Fruit fly (Drosophila melanogaster): ENCODE measurements around the gene CG13601.

The CG13601 gene

dm6 chr3R:23910260-23910887 is 17.1 kb downstream of the CG13601 start:
- TF ChIP-seq CG4496 (GFP tag; IDR thresholded peaks at IDR 0.05) (peak; percentile 51; the same call in 2 of the 3 replicates), Pif1B (GFP tag; optimal IDR thresholded peaks at IDR 0.05) (no peak), Pif1A (GFP tag; optimal IDR thresholded peaks at IDR 0.05) (peak; percentile 11), Ets98B (GFP tag; IDR thresholded peaks at IDR 0.05) (peak; percentile 58), CG8301 (tag; optimal IDR thresholded peaks at IDR 0.05) (peak; percentile 11), CG14655 (GFP tag; optimal IDR thresholded peaks at IDR 0.05) (peak; percentile 27), CG34367 (tag; optimal IDR thresholded peaks at IDR 0.05) (no peak), rn (GFP tag; IDR thresholded peaks at IDR 0.05) (no peak), CG12605 (GFP tag; IDR thresholded peaks at IDR 0.05) (no peak)

- TF ChIP-seq CG14655 (GFP tag; optimal IDR thresholded peaks at IDR 0.05) (no peak), CG12605 (GFP tag; IDR thresholded peaks at IDR 0.05) (no peak), CG8159 (tag; optimal IDR thresholded peaks at IDR 0.05) (peak; percentile 86), CG8301 (tag; optimal IDR thresholded peaks at IDR 0.05) (no peak), CG15710 (tag; optimal IDR thresholded peaks at IDR 0.05) (peak; percentile 86), CG17806 (tag; optimal IDR thresholded peaks at IDR 0.05) (peak; percentile 74), CG32121 (GFP tag; IDR thresholded peaks at IDR 0.05) (no peak), gl (tag; optimal IDR thresholded peaks at IDR 0.05) (peak; percentile 32), CG4496 (GFP tag; IDR thresholded peaks at IDR 0.05) (no peak), EcR (GFP tag; optimal IDR thresholded peaks at IDR 0.05) (peak; percentile 78), Pif1B (GFP tag; optimal IDR thresholded peaks at IDR 0.05) (peak; percentile 63), rn (GFP tag; IDR thresholded peaks at IDR 0.05) (no peak), D1 (tag; optimal IDR thresholded peaks at IDR 0.05) (no peak), Snoo (tag; optimal IDR thresholded peaks at IDR 0.05) (peak; percentile 76), Pif1A (GFP tag; optimal IDR thresholded peaks at IDR 0.05) (peak; percentile 82), CG13204 (GFP tag; optimal IDR thresholded peaks at IDR 0.05) (peak; percentile 68), CG34367 (tag; optimal IDR thresholded peaks at IDR 0.05) (peak; percentile 67), CG10348 (GFP tag; IDR thresholded peaks at IDR 0.05) (no peak), CG9948 (tag; optimal IDR thresholded peaks at IDR 0.05) (peak; percentile 69), Ets98B (GFP tag; IDR thresholded peaks at IDR 0.05) (no peak), fd96Ca (GFP tag; IDR thresholded peaks at IDR 0.05) (no peak)
These were observed 18.0 kb downstream of the CG13601 start for dm6 chr3R:23909347-23909862.

- TF ChIP-seq CG32121 (GFP tag; IDR thresholded peaks at IDR 0.05) (no peak), CG8159 (tag; optimal IDR thresholded peaks at IDR 0.05) (peak; percentile 70)
These were observed 24.0 kb downstream of the CG13601 start for dm6 chr3R:23903425-23903824.

DNA sequence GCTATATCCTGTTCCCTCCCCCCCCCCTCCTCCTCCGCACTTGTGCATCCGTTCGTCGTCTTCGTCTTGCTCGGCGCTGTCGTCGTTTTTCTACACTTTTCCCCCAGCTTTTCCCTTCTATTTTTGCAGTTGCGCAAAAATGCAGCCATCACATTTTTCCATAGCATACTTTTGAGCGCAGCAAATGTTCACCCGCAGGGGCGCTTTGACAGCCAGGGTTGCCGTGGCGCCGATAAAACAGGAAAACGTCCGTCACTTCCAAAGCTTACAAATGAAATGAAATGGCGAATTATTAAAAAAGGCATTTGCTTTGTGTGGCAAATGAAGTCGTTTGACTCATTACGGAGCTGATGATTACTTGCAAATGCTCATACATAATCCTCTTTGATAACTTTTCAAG is 24.9 kb downstream of the CG13601 start:
- TF ChIP-seq CG8301 (tag; optimal IDR thresholded peaks at IDR 0.05) (no peak), Snoo (tag; optimal IDR thresholded peaks at IDR 0.05) (no peak), Pif1B (GFP tag; optimal IDR thresholded peaks at IDR 0.05) (no peak), rn (GFP tag; IDR thresholded peaks at IDR 0.05) (no peak), Ets98B (GFP tag; IDR thresholded peaks at IDR 0.05) (0 out of 2 replicates have a peak, but pooled peaks have one; percentile 9), D1 (tag; optimal IDR thresholded peaks at IDR 0.05) (no peak), CG15710 (tag; optimal IDR thresholded peaks at IDR 0.05) (no peak), fd96Ca (GFP tag; IDR thresholded peaks at IDR 0.05) (no peak), CG4496 (GFP tag; IDR thresholded peaks at IDR 0.05) (no peak), CG8159 (tag; optimal IDR thresholded peaks at IDR 0.05) (no peak), CG10348 (GFP tag; IDR thresholded peaks at IDR 0.05) (no peak), CG12605 (GFP tag; IDR thresholded peaks at IDR 0.05) (no peak), gl (tag; optimal IDR thresholded peaks at IDR 0.05) (no peak), CG13204 (GFP tag; optimal IDR thresholded peaks at IDR 0.05) (no peak), CG17806 (tag; optimal IDR thresholded peaks at IDR 0.05) (no peak), CG32121 (GFP tag; IDR thresholded peaks at IDR 0.05) (0 out of 2 replicates have a peak, but pooled peaks have one; percentile 12), CG34367 (tag; optimal IDR thresholded peaks at IDR 0.05) (no peak)

DNA sequence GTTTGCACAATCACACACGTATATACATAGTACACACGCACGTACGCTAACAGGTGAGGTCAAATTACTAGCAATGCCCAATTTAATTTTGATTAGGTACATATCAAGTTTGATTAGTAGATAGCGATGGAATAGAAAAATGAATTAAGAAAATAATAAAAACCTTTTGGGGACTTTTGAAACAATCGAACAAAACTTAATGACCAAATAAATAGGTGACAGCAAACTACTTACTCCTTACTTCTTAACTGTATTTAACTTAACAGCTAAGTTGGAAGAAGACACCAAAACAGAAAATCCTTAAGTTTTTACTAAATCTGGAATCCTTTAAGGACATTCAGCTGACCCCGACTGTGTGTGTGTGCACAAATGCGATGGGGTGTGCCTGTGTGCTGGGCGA is 25.4 kb downstream of the CG13601 start:
- TF ChIP-seq Pif1A (GFP tag; optimal IDR thresholded peaks at IDR 0.05) (no peak), CG14655 (GFP tag; optimal IDR thresholded peaks at IDR 0.05) (no peak), CG12605 (GFP tag; IDR thresholded peaks at IDR 0.05) (no peak), fd96Ca (GFP tag; IDR thresholded peaks at IDR 0.05) (no peak), Pif1B (GFP tag; optimal IDR thresholded peaks at IDR 0.05) (no peak), Snoo (tag; optimal IDR thresholded peaks at IDR 0.05) (no peak), rn (GFP tag; IDR thresholded peaks at IDR 0.05) (no peak), Ets98B (GFP tag; IDR thresholded peaks at IDR 0.05) (no peak), CG34367 (tag; optimal IDR thresholded peaks at IDR 0.05) (peak; percentile 23), CG9948 (tag; optimal IDR thresholded peaks at IDR 0.05) (peak; percentile 47), CG15710 (tag; optimal IDR thresholded peaks at IDR 0.05) (peak; percentile 23), CG13204 (GFP tag; optimal IDR thresholded peaks at IDR 0.05) (no peak), CG32121 (GFP tag; IDR thresholded peaks at IDR 0.05) (no peak), CG17806 (tag; optimal IDR thresholded peaks at IDR 0.05) (peak; percentile 21), D1 (tag; optimal IDR thresholded peaks at IDR 0.05) (no peak), CG8301 (tag; optimal IDR thresholded peaks at IDR 0.05) (no peak), CG8159 (tag; optimal IDR thresholded peaks at IDR 0.05) (peak; percentile 65), EcR (GFP tag; optimal IDR thresholded peaks at IDR 0.05) (no peak), CG10348 (GFP tag; IDR thresholded peaks at IDR 0.05) (no peak), CG4496 (GFP tag; IDR thresholded peaks at IDR 0.05) (no peak), gl (tag; optimal IDR thresholded peaks at IDR 0.05) (no peak)

dm6 chr3R:23900092-23900491 is 27.3 kb downstream of the CG13601 start:
- no peak for TF ChIP-seq fd96Ca (GFP tag; IDR thresholded peaks at IDR 0.05)
- TF ChIP-seq gl (tag; optimal IDR thresholded peaks at IDR 0.05) = no peak
- TF ChIP-seq CG12605 (GFP tag; IDR thresholded peaks at IDR 0.05) = no peak
- no peak for TF ChIP-seq Ets98B (GFP tag; IDR thresholded peaks at IDR 0.05)
- no peak for TF ChIP-seq CG13204 (GFP tag; optimal IDR thresholded peaks at IDR 0.05)
- TF ChIP-seq CG34367 (tag; optimal IDR thresholded peaks at IDR 0.05) = no peak
- TF ChIP-seq CG15710 (tag; optimal IDR thresholded peaks at IDR 0.05) = no peak
- no peak for TF ChIP-seq CG14655 (GFP tag; optimal IDR thresholded peaks at IDR 0.05)
- TF ChIP-seq CG8159 (tag; optimal IDR thresholded peaks at IDR 0.05) = no peak
- TF ChIP-seq CG4496 (GFP tag; IDR thresholded peaks at IDR 0.05) = no peak
- no peak for TF ChIP-seq CG17806 (tag; optimal IDR thresholded peaks at IDR 0.05)
- TF ChIP-seq CG32121 (GFP tag; IDR thresholded peaks at IDR 0.05) = no peak
- no peak for TF ChIP-seq CG8301 (tag; optimal IDR thresholded peaks at IDR 0.05)
- no peak for TF ChIP-seq Pif1B (GFP tag; optimal IDR thresholded peaks at IDR 0.05)
- TF ChIP-seq CG10348 (GFP tag; IDR thresholded peaks at IDR 0.05) = no peak
- no peak for TF ChIP-seq Snoo (tag; optimal IDR thresholded peaks at IDR 0.05)
- no peak for TF ChIP-seq D1 (tag; optimal IDR thresholded peaks at IDR 0.05)
- no peak for TF ChIP-seq rn (GFP tag; IDR thresholded peaks at IDR 0.05)
- TF ChIP-seq EcR (GFP tag; optimal IDR thresholded peaks at IDR 0.05) = no peak
- TF ChIP-seq CG9948 (tag; optimal IDR thresholded peaks at IDR 0.05) = no peak

All from whole organism, pupa.